Fruit fly (Drosophila melanogaster) whole organism, embryonic: Measurements from ENCODE around the gene Fancd2.

Experiments
- Antp ChIP-seq: fragments of 200-800 bp; sonication (Bioruptor generic); optimal IDR thresholded peaks from 3 replicates; lab custom pipeline; 2016; ENCODE audit warnings: missing biosample characterization, missing genetic modification characterization
- Asciz ChIP-seq: fragments of 200-800 bp; sonication (Bioruptor generic); optimal IDR thresholded peaks from 2 replicates; lab custom pipeline; 2017; ENCODE audit warnings: missing biosample characterization, mild to moderate bottlenecking, missing genetic modification characterization, missing genetic modification reagents
- Awh ChIP-seq: fragments of 200-800 bp; sonication (Bioruptor generic); IDR thresholded peaks from 2 replicates; pipeline ENCODE4, ENCODE4 v1.3.6; 2022; ENCODE audit warnings: missing biosample characterization, missing genetic modification characterization
- BtbVII ChIP-seq: fragments of 200-800 bp; sonication (Bioruptor generic); optimal IDR thresholded peaks from 3 replicates; lab custom pipeline; 2017; ENCODE audit warnings: missing biosample characterization, mild to moderate bottlenecking, missing genetic modification characterization
- C15 ChIP-seq: fragments of 200-800 bp; sonication (Bioruptor generic); IDR thresholded peaks from 3 replicates; pipeline ENCODE4 v1.3.6; 2022; ENCODE audit warnings: missing biosample characterization, missing genetic modification characterization
- CG1024 ChIP-seq: fragments of 200-800 bp; sonication (Bioruptor generic); IDR thresholded peaks from 2 replicates; pipeline ENCODE4 v1.3.6; 2022; ENCODE audit warnings: missing biosample characterization, missing genetic modification characterization
- CG10267 ChIP-seq: fragments of 200-800 bp; sonication (Bioruptor generic); optimal IDR thresholded peaks from 2 replicates; lab custom pipeline; 2018; ENCODE audit warnings: missing biosample characterization, mild to moderate bottlenecking, missing genetic modification characterization, moderate library complexity
- CG11504 ChIP-seq: fragments of 200-800 bp; sonication (Bioruptor generic); optimal IDR thresholded peaks from 3 replicates; lab custom pipeline; 2019; ENCODE audit warnings: missing biosample characterization, mild to moderate bottlenecking, missing genetic modification characterization, moderate library complexity
- CG12299 ChIP-seq: fragments of 200-800 bp; sonication (Bioruptor generic); optimal IDR thresholded peaks from 2 replicates; lab custom pipeline; 2018; ENCODE audit warnings: missing biosample characterization, mild to moderate bottlenecking, missing genetic modification characterization
- CG1233 ChIP-seq: fragments of 200-800 bp; sonication (Bioruptor generic); optimal IDR thresholded peaks from 4 replicates; lab custom pipeline; 2018; ENCODE audit warnings: missing biosample characterization, mild to moderate bottlenecking, missing genetic modification characterization
- CG12744 ChIP-seq: fragments of 200-800 bp; sonication (Bioruptor generic); optimal IDR thresholded peaks from 2 replicates; lab custom pipeline; 2016; ENCODE audit warnings: missing biosample characterization, missing genetic modification characterization
- CG15073 ChIP-seq: fragments of 200-800 bp; sonication (Bioruptor generic); optimal IDR thresholded peaks from 2 replicates; lab custom pipeline; 2016; ENCODE audit warnings: missing biosample characterization, missing genetic modification characterization
- CG18764 ChIP-seq: fragments of 200-800 bp; sonication (Bioruptor generic); optimal IDR thresholded peaks from 3 replicates; lab custom pipeline; 2016; ENCODE audit warnings: missing biosample characterization, missing genetic modification characterization
- CG2199 ChIP-seq: fragments of 200-800 bp; sonication (Bioruptor generic); IDR thresholded peaks from 3 replicates; pipeline ENCODE4 v1.3.6; 2022; ENCODE audit warnings: missing biosample characterization, missing genetic modification characterization
- CG3407 ChIP-seq: fragments of 200-800 bp; sonication (Bioruptor generic); optimal IDR thresholded peaks from 2 replicates; lab custom pipeline; 2018; ENCODE audit warnings: missing biosample characterization, mild to moderate bottlenecking, missing genetic modification characterization
- CG3726 ChIP-seq: fragments of 200-800 bp; sonication (Bioruptor generic); IDR thresholded peaks from 3 replicates; pipeline ENCODE4, ENCODE4 v1.3.6; 2022; ENCODE audit warnings: missing biosample characterization, missing genetic modification characterization
- CG4617 ChIP-seq: fragments of 200-800 bp; sonication (Bioruptor generic); optimal IDR thresholded peaks from 3 replicates; lab custom pipeline; 2016; ENCODE audit warnings: missing biosample characterization, missing genetic modification characterization, borderline replicate concordance
- CG4820 ChIP-seq: fragments of 200-800 bp; sonication (Bioruptor generic); optimal IDR thresholded peaks from 3 replicates; lab custom pipeline; 2016; ENCODE audit warnings: missing biosample characterization, missing genetic modification characterization
- CG6854 ChIP-seq: fragments of 200-800 bp; sonication (Bioruptor generic); optimal IDR thresholded peaks from 3 replicates; lab custom pipeline; 2017; ENCODE audit warnings: missing biosample characterization, mild to moderate bottlenecking, missing genetic modification characterization
- CG7928 ChIP-seq: fragments of 200-800 bp; sonication (Bioruptor generic); optimal IDR thresholded peaks from 2 replicates; lab custom pipeline; 2017; ENCODE audit warnings: missing biosample characterization, mild to moderate bottlenecking, missing genetic modification characterization
- CG7987 ChIP-seq: fragments of 200-800 bp; sonication (Bioruptor generic); optimal IDR thresholded peaks from 2 replicates; lab custom pipeline; 2018; ENCODE audit warnings: missing biosample characterization, mild to moderate bottlenecking, missing genetic modification characterization, moderate library complexity
- CG9215 ChIP-seq: fragments of 200-800 bp; sonication (Bioruptor generic); IDR thresholded peaks from 2 replicates; pipeline ENCODE4 v1.3.6; 2022; ENCODE audit warnings: missing biosample characterization, missing genetic modification characterization
- CHES-1-like ChIP-seq: fragments of 200-800 bp; sonication (Bioruptor generic); optimal IDR thresholded peaks from 2 replicates; lab custom pipeline; 2016; ENCODE audit warnings: missing biosample characterization, missing genetic modification characterization
- D19B ChIP-seq: fragments of 200-800 bp; sonication (Bioruptor generic); optimal IDR thresholded peaks from 2 replicates; lab custom pipeline; 2017; ENCODE audit warnings: missing biosample characterization, mild to moderate bottlenecking, missing genetic modification characterization
- Dfd ChIP-seq, 2 experiments: fragments of >200 bp; optimal IDR thresholded peaks; 2 replicates each; lab custom pipeline; 2017; ENCODE audit warnings: missing biosample characterization in 2 of 2, missing genetic modification characterization in 2 of 2
- E2f2 ChIP-seq: fragments of 200-800 bp; sonication (Bioruptor generic); IDR thresholded peaks from 2 replicates; pipeline ENCODE4 v1.3.6; 2022; ENCODE audit warnings: missing biosample characterization, missing genetic modification characterization
- Ets65A ChIP-seq: fragments of 200-800 bp; sonication (Bioruptor generic); peaks from one replicate; lab custom pipeline; 2016; ENCODE audit warnings: missing biosample characterization, missing genetic modification characterization
- Fer1 ChIP-seq: fragments of 200-800 bp; sonication (Bioruptor generic); optimal IDR thresholded peaks from 2 replicates; lab custom pipeline; 2017; ENCODE audit warnings: missing biosample characterization, mild to moderate bottlenecking, missing genetic modification characterization
- Gug ChIP-seq: fragments of 200-800 bp; sonication (Bioruptor generic); IDR thresholded peaks from 4 replicates; pipeline ENCODE4 v1.3.6; 2022; ENCODE audit warnings: missing biosample characterization, missing genetic modification characterization
- Lpt ChIP-seq: fragments of >200 bp; optimal IDR thresholded peaks from 2 replicates; lab custom pipeline; 2018; ENCODE audit warnings: missing biosample characterization, missing genetic modification characterization
- MTF-1 ChIP-seq: fragments of 200-800 bp; sonication (Bioruptor generic); optimal IDR thresholded peaks from 2 replicates; lab custom pipeline; 2018; ENCODE audit warnings: missing biosample characterization, mild to moderate bottlenecking, missing genetic modification characterization, borderline replicate concordance
- Mad ChIP-seq: fragments of 200-800 bp; sonication (Bioruptor generic); optimal IDR thresholded peaks from 2 replicates; lab custom pipeline; 2016; ENCODE audit warnings: missing biosample characterization, missing genetic modification characterization
- Myb ChIP-seq: fragments of 200-800 bp; sonication (Bioruptor generic); optimal IDR thresholded peaks from 2 replicates; lab custom pipeline; 2016; ENCODE audit warnings: missing biosample characterization, missing genetic modification characterization
- Sry-β ChIP-seq: fragments of 200-800 bp; sonication (Bioruptor generic); optimal IDR thresholded peaks from 2 replicates; lab custom pipeline; 2018; ENCODE audit warnings: missing biosample characterization, mild to moderate bottlenecking, missing genetic modification characterization, moderate library complexity
- caup ChIP-seq: fragments of 200-800 bp; sonication (Bioruptor generic); optimal IDR thresholded peaks from 3 replicates; lab custom pipeline; 2017; ENCODE audit warnings: missing biosample characterization, mild to moderate bottlenecking, missing genetic modification characterization, moderate library complexity; ENCODE audit not compliant: severe bottlenecking
- cwo ChIP-seq: fragments of 200-800 bp; sonication (Bioruptor generic); optimal IDR thresholded peaks from 3 replicates; lab custom pipeline; 2017; ENCODE audit warnings: missing biosample characterization, missing genetic modification characterization, mild to moderate bottlenecking, moderate library complexity, missing genetic modification reagents
- dmrt11E ChIP-seq: fragments of 200-800 bp; sonication (Bioruptor generic); optimal IDR thresholded peaks from 3 replicates; lab custom pipeline; 2018; ENCODE audit warnings: missing biosample characterization, mild to moderate bottlenecking, missing genetic modification characterization, moderate library complexity
- esg ChIP-seq: fragments of 200-800 bp; sonication (Bioruptor generic); conservative IDR thresholded peaks from 2 replicates; pipeline ENCODE4 v1.3.6; 2022; ENCODE audit warnings: missing biosample characterization, missing genetic modification characterization
- gfzf ChIP-seq: fragments of 200-800 bp; sonication (Bioruptor generic); optimal IDR thresholded peaks from 2 replicates; lab custom pipeline; 2016; ENCODE audit warnings: missing biosample characterization, mild to moderate bottlenecking, missing genetic modification characterization, moderate library complexity
- gsb ChIP-seq: fragments of 200-800 bp; sonication (Bioruptor generic); IDR thresholded peaks from 2 replicates; pipeline ENCODE4 v1.3.6; 2022; ENCODE audit warnings: missing biosample characterization, missing genetic modification characterization
- her ChIP-seq: fragments of 200-800 bp; sonication (Bioruptor generic); optimal IDR thresholded peaks from 2 replicates; lab custom pipeline; 2016; ENCODE audit warnings: missing biosample characterization, missing genetic modification characterization
- lmd ChIP-seq: fragments of 200-800 bp; sonication (Bioruptor generic); IDR thresholded peaks from 2 replicates; pipeline ENCODE4 v1.3.6; 2022; ENCODE audit warnings: missing biosample characterization, missing genetic modification characterization
- peb ChIP-seq: fragments of 200-800 bp; sonication (Bioruptor generic); IDR thresholded peaks from 2 replicates; pipeline ENCODE4 v1.3.6; 2022; ENCODE audit warnings: missing biosample characterization, missing genetic modification characterization
- pita ChIP-seq: fragments of 200-800 bp; sonication (Bioruptor generic); optimal IDR thresholded peaks from 2 replicates; lab custom pipeline; 2017; ENCODE audit warnings: missing biosample characterization, mild to moderate bottlenecking, missing genetic modification characterization
- pnt ChIP-seq: fragments of 200-800 bp; sonication (Bioruptor generic); optimal IDR thresholded peaks from 3 replicates; lab custom pipeline; 2016; ENCODE audit warnings: missing biosample characterization, missing genetic modification characterization
- ro ChIP-seq: fragments of 200-800 bp; sonication (Bioruptor generic); IDR thresholded peaks from 2 replicates; pipeline ENCODE4 v1.3.6; 2022; ENCODE audit warnings: missing biosample characterization, missing genetic modification characterization
- schlank ChIP-seq: fragments of 200-800 bp; sonication (Bioruptor generic); optimal IDR thresholded peaks from 2 replicates; lab custom pipeline; 2018; ENCODE audit warnings: missing biosample characterization, mild to moderate bottlenecking, missing genetic modification characterization
- scrt ChIP-seq: fragments of 200-800 bp; sonication (Bioruptor generic); optimal IDR thresholded peaks from 2 replicates; lab custom pipeline; 2018; ENCODE audit warnings: missing biosample characterization, mild to moderate bottlenecking, missing genetic modification characterization, moderate library complexity
- sim ChIP-seq: fragments of 200-800 bp; sonication (Bioruptor generic); IDR thresholded peaks from 2 replicates; pipeline ENCODE4 v1.3.6; 2022; ENCODE audit warnings: missing biosample characterization, missing genetic modification characterization
- sr ChIP-seq: fragments of 200-800 bp; sonication (Bioruptor generic); IDR thresholded peaks from 3 replicates; pipeline ENCODE4 v1.3.6; 2022; ENCODE audit warnings: missing biosample characterization, missing genetic modification characterization
- tgo ChIP-seq: fragments of 200-800 bp; sonication (Bioruptor generic); IDR thresholded peaks from 3 replicates; pipeline ENCODE4 v1.3.6; 2022; ENCODE audit warnings: missing biosample characterization, missing genetic modification characterization
- tx ChIP-seq: fragments of 200-800 bp; sonication (Bioruptor generic); optimal IDR thresholded peaks from 2 replicates; lab custom pipeline; 2016; ENCODE audit warnings: missing biosample characterization, missing genetic modification characterization

Fancd2 gene

DNA sequence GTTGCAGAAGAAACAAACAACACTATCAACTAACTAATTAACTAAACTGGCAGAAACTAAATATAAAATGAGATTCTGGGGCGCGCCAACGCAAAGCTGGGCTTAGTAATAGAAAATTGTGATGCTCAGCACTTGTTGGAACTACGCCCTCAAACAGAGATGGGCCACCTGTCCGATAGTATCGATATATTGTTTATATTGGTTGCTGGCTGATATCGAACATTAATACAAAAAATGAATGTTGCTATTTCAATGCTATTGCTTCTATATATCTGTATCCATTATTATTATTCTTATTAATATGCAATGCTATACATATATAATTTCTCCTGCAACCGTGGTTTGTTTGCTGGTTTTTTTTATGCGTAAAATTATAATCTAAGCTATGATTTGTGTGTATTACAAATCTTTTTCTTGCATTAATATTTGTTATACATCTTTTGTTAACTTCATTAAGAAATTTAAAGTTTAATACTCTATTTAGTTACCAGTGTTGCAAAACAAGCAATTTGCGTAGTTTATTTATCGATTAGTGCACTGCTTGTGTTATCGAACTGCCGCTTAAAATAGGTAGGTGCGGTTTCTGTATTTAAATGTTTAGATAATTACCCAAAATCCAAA is 53.7 kb downstream of the Fancd2 start, which contains the start of gene CG31195 (continued):
- no peak for TF ChIP-seq Awh
- peak; percentile 12 for TF ChIP-seq dmrt11E (tag; lab: Kevin White, UChicago)
- TF ChIP-seq scrt (GFP tag; lab: Kevin White, UChicago): peak; percentile 32
- no peak for TF ChIP-seq Ets65A
- no peak for TF ChIP-seq CG15073
- TF ChIP-seq Lpt (GFP tag; lab: Kevin White, UChicago): no peak
- TF ChIP-seq CG10267 (tag; lab: Kevin White, UChicago): peak; percentile 90
- no peak for TF ChIP-seq CG3726 (GFP tag; lab: Robert Waterston, UW)
- TF ChIP-seq schlank (tag; lab: Kevin White, UChicago): no peak
- TF ChIP-seq CG4617 (GFP tag; lab: Kevin White, UChicago): peak; percentile 11
- TF ChIP-seq CG3407 (GFP tag; lab: Kevin White, UChicago): no peak
- TF ChIP-seq D19B: no peak
- no peak for TF ChIP-seq CG12744 (GFP tag; lab: Kevin White, UChicago)
- no peak for TF ChIP-seq CG2199
- TF ChIP-seq CG18764: no peak
- no peak for TF ChIP-seq lmd (GFP tag; lab: Robert Waterston, UW)
- no peak for TF ChIP-seq tgo
- no peak for TF ChIP-seq CG1233
- no peak for TF ChIP-seq BtbVII (GFP tag; lab: Kevin White, UChicago)
- no peak for TF ChIP-seq gfzf (GFP tag; lab: Kevin White, UChicago)
- no peak for TF ChIP-seq CG1024 (GFP tag; lab: Robert Waterston, UW)
- TF ChIP-seq C15 (GFP tag; lab: Robert Waterston, UW): no peak
- TF ChIP-seq Antp (GFP tag; lab: Kevin White, UChicago): no peak
- no peak for TF ChIP-seq CG7987 (GFP tag; lab: Kevin White, UChicago)
- no peak for TF ChIP-seq peb (GFP tag; lab: Robert Waterston, UW)
- TF ChIP-seq Sry-β (GFP tag; lab: Kevin White, UChicago): peak; percentile 47
- no peak for TF ChIP-seq her (GFP tag; lab: Kevin White, UChicago)
- TF ChIP-seq ro: no peak
- no peak for TF ChIP-seq MTF-1 (GFP tag; lab: Kevin White, UChicago)
- TF ChIP-seq esg (GFP tag; lab: Robert Waterston, UW): no peak
- TF ChIP-seq Myb: peak; percentile 45
- TF ChIP-seq CG4820 (GFP tag; lab: Kevin White, UChicago): peak; percentile 12
- TF ChIP-seq CG12299: no peak
- TF ChIP-seq Gug: no peak
- TF ChIP-seq cwo (GFP tag; lab: Kevin White, UChicago): no peak
- no peak for TF ChIP-seq sim (GFP tag; lab: Robert Waterston, UW)
- no peak for TF ChIP-seq gsb (GFP tag; lab: Robert Waterston, UW)
- TF ChIP-seq tx (GFP tag; lab: Kevin White, UChicago): no peak
- TF ChIP-seq CHES-1-like (GFP tag; lab: Kevin White, UChicago): no peak
- TF ChIP-seq E2f2 (GFP tag; lab: Robert Waterston, UW): peak; percentile 80
- no peak for TF ChIP-seq Dfd (GFP tag; optimal IDR thresholded peaks at IDR 0.05; lab: Kevin White, UChicago)
- no peak for TF ChIP-seq Asciz
- TF ChIP-seq CG6854: no peak
- TF ChIP-seq CG11504 (tag; lab: Kevin White, UChicago): no peak
- no peak for TF ChIP-seq pnt (GFP tag; lab: Kevin White, UChicago)
- TF ChIP-seq caup (GFP tag; lab: Kevin White, UChicago): no peak
- TF ChIP-seq CG7928 (GFP tag; lab: Kevin White, UChicago): no peak
- no peak for TF ChIP-seq pita
- no peak for TF ChIP-seq Mad (GFP tag; lab: Kevin White, UChicago)
- no peak for TF ChIP-seq Fer1 (GFP tag; lab: Kevin White, UChicago)
- TF ChIP-seq CG9215 (GFP tag; lab: Robert Waterston, UW): no peak
- no peak for TF ChIP-seq sr
